Worm (Caenorhabditis elegans) whole organism, L1 larva: ENCODE results near the gene F40F8.3.

Experiments used
- C04F5.9 ChIP-seq: sonication (generic microtip); optimal IDR thresholded peaks from 2 replicates; lab custom pipeline; 2016; ENCODE audit warnings: missing genetic modification characterization, missing compliant biosample characterization
- C16A3.4 ChIP-seq: fragments of 150-350 bp; optimal IDR thresholded peaks from 2 replicates; lab custom pipeline; 2014; ENCODE audit warnings: missing biosample characterization, missing genetic modification characterization
- C34B4.2 ChIP-seq: sonication (generic microtip); optimal IDR thresholded peaks from 2 replicates; lab custom pipeline; 2017; ENCODE audit warnings: mild to moderate bottlenecking, missing genetic modification characterization, missing compliant biosample characterization
- F16B12.6 ChIP-seq: fragments of 150-350 bp; optimal IDR thresholded peaks from 2 replicates; lab custom pipeline; 2014; ENCODE audit warnings: missing biosample characterization, missing genetic modification characterization
- Y116A8C.19 ChIP-seq: sonication (generic microtip); optimal IDR thresholded peaks from 2 replicates; lab custom pipeline; 2016; ENCODE audit warnings: missing compliant biosample characterization, missing genetic modification characterization, borderline replicate concordance
- aha-1 ChIP-seq: fragments of 150-350 bp; optimal IDR thresholded peaks from 2 replicates; lab custom pipeline; 2014; ENCODE audit warnings: missing biosample characterization, missing genetic modification characterization
- aly-2 ChIP-seq: fragments of 150-350 bp; optimal IDR thresholded peaks from 2 replicates; lab custom pipeline; 2014; ENCODE audit warnings: missing biosample characterization, missing genetic modification characterization
- ama-1 ChIP-seq: fragments of 150-350 bp; optimal IDR thresholded peaks from 2 replicates; lab custom pipeline; 2014
- ceh-63 ChIP-seq: fragments of 200-800 bp; sonication (Bioruptor generic); optimal IDR thresholded peaks from 2 replicates; lab custom pipeline; 2018; ENCODE audit warnings: mild to moderate bottlenecking, missing genetic modification characterization, missing compliant biosample characterization
- ceh-8 ChIP-seq: fragments of 200-800 bp; sonication (Bioruptor generic); optimal IDR thresholded peaks from 2 replicates; lab custom pipeline; 2018; ENCODE audit warnings: mild to moderate bottlenecking, missing genetic modification characterization, moderate library complexity, missing compliant biosample characterization
- ceh-82 ChIP-seq, 3 experiments: fragments of 150-350 bp in 1 of 3; sonication (generic microtip) in 2 of 3; optimal IDR thresholded peaks; 2 replicates each; lab custom pipeline; 2014 to 2017; ENCODE audit warnings: missing biosample characterization in 3 of 3, missing genetic modification characterization in 3 of 3
- ces-1 ChIP-seq: fragments of 150-350 bp; optimal IDR thresholded peaks from 2 replicates; lab custom pipeline; 2014; ENCODE audit warnings: missing biosample characterization, missing genetic modification reagents, missing genetic modification characterization
- efl-1 ChIP-seq, 4 experiments: fragments of 150-350 bp; optimal IDR thresholded peaks in 3 of 4; peaks in 1 of 4; 1 replicate in 1 of 4; 2 replicates in 3 of 4; lab custom pipeline; 2014; ENCODE audit warnings: missing biosample characterization in 2 of 4, missing genetic modification characterization in 2 of 4, missing genetic modification reagents in 2 of 4
- egl-27 ChIP-seq, 2 experiments: fragments of 150-350 bp in 1 of 2; sonication (generic microtip); optimal IDR thresholded peaks; 3 replicates each; lab custom pipeline; 2017 to 2018; ENCODE audit warnings: missing biosample characterization in 2 of 2, missing genetic modification characterization in 2 of 2, missing genetic modification reagents in 2 of 2
- elt-2 ChIP-seq: sonication (generic microtip); optimal IDR thresholded peaks from 2 replicates; lab custom pipeline; 2016; ENCODE audit warnings: missing genetic modification characterization, mild to moderate bottlenecking, inconsistent platforms, missing compliant biosample characterization, missing genetic modification reagents
- fkh-4 ChIP-seq: sonication (generic microtip); optimal IDR thresholded peaks from 2 replicates; lab custom pipeline; 2016; ENCODE audit warnings: missing compliant biosample characterization, missing genetic modification characterization, borderline replicate concordance
- fkh-8 ChIP-seq: sonication (generic microtip); optimal IDR thresholded peaks from 2 replicates; lab custom pipeline; 2016; ENCODE audit warnings: mild to moderate bottlenecking, missing genetic modification characterization, missing compliant biosample characterization
- grh-1 ChIP-seq: fragments of 200-800 bp; sonication (Bioruptor generic); IDR thresholded peaks from 2 replicates; pipeline ENCODE4 v1.3.6; 2022; ENCODE audit warnings: missing genetic modification reagents, missing genetic modification characterization, missing compliant biosample characterization
- hlh-17 ChIP-seq: fragments of 200-800 bp; sonication (Bioruptor generic); optimal IDR thresholded peaks from 2 replicates; lab custom pipeline; 2018; ENCODE audit warnings: missing genetic modification characterization, mild to moderate bottlenecking, missing compliant biosample characterization, moderate library complexity, borderline replicate concordance
- hpl-2 ChIP-seq: fragments of 150-350 bp; optimal IDR thresholded peaks from 2 replicates; lab custom pipeline; 2014; ENCODE audit warnings: missing biosample characterization, missing genetic modification reagents, missing genetic modification characterization
- irx-1 ChIP-seq: sonication (generic microtip); optimal IDR thresholded peaks from 2 replicates; lab custom pipeline; 2016; ENCODE audit warnings: missing genetic modification characterization, missing compliant biosample characterization
- jun-1 ChIP-seq: fragments of 150-350 bp; optimal IDR thresholded peaks from 2 replicates; lab custom pipeline; 2014; ENCODE audit warnings: missing biosample characterization, missing genetic modification reagents, missing genetic modification characterization
- lin-13 ChIP-seq: fragments of 150-350 bp; optimal IDR thresholded peaks from 2 replicates; lab custom pipeline; 2014; ENCODE audit warnings: missing biosample characterization, missing genetic modification reagents, missing genetic modification characterization
- lin-35 ChIP-seq, 2 experiments: fragments of 150-350 bp; optimal IDR thresholded peaks; 2 replicates each; lab custom pipeline; 2014; ENCODE audit warnings: missing biosample characterization in 2 of 2, missing genetic modification characterization in 2 of 2, missing genetic modification reagents in 2 of 2
- lin-39 ChIP-seq: fragments of 150-350 bp; optimal IDR thresholded peaks from 2 replicates; lab custom pipeline; 2014; ENCODE audit warnings: missing biosample characterization, missing genetic modification reagents, missing genetic modification characterization
- lir-3 ChIP-seq: sonication (generic microtip); optimal IDR thresholded peaks from 2 replicates; lab custom pipeline; 2016; ENCODE audit warnings: mild to moderate bottlenecking, missing genetic modification characterization, moderate library complexity, missing compliant biosample characterization; ENCODE audit not compliant: poor library complexity
- lsy-2 ChIP-seq, 2 experiments: fragments of 150-350 bp; optimal IDR thresholded peaks; 2 replicates each; lab custom pipeline; 2014; ENCODE audit warnings: missing biosample characterization in 2 of 2, missing genetic modification characterization in 2 of 2
- mdl-1 ChIP-seq, 2 experiments: fragments of 150-350 bp; optimal IDR thresholded peaks; 2 replicates each; lab custom pipeline; 2014 to 2017; ENCODE audit warnings: missing biosample characterization in 2 of 2, missing genetic modification characterization in 2 of 2, inconsistent platforms in 1 of 2
- mep-1 ChIP-seq: fragments of 150-350 bp; optimal IDR thresholded peaks from 2 replicates; lab custom pipeline; 2014; ENCODE audit warnings: missing biosample characterization, missing genetic modification characterization
- nhr-11 ChIP-seq: fragments of 150-350 bp; optimal IDR thresholded peaks from 2 replicates; lab custom pipeline; 2014; ENCODE audit warnings: missing biosample characterization, missing genetic modification characterization
- nhr-12 ChIP-seq: sonication (generic microtip); optimal IDR thresholded peaks from 2 replicates; lab custom pipeline; 2017; ENCODE audit warnings: missing biosample characterization, missing genetic modification characterization
- nhr-19 ChIP-seq: fragments of 200-800 bp; sonication (Bioruptor generic); conservative IDR thresholded peaks from 2 replicates; pipeline ENCODE4 v1.3.6; 2022; ENCODE audit warnings: missing genetic modification characterization, missing compliant biosample characterization
- nhr-20 ChIP-seq: sonication (generic microtip); optimal IDR thresholded peaks from 2 replicates; lab custom pipeline; 2016; ENCODE audit warnings: mild to moderate bottlenecking, missing genetic modification characterization, missing compliant biosample characterization
- nhr-28 ChIP-seq: fragments of 150-350 bp; optimal IDR thresholded peaks from 2 replicates; lab custom pipeline; 2014; ENCODE audit warnings: missing biosample characterization, missing genetic modification characterization
- nhr-47 ChIP-seq: sonication (generic microtip); optimal IDR thresholded peaks from 2 replicates; lab custom pipeline; 2016; ENCODE audit warnings: mild to moderate bottlenecking, missing genetic modification characterization, moderate library complexity, missing compliant biosample characterization
- nhr-77 ChIP-seq: fragments of 150-350 bp; optimal IDR thresholded peaks from 2 replicates; lab custom pipeline; 2014; ENCODE audit warnings: missing biosample characterization, missing genetic modification characterization
- nhr-84 ChIP-seq: sonication (generic microtip); optimal IDR thresholded peaks from 2 replicates; lab custom pipeline; 2017; ENCODE audit warnings: missing biosample characterization, missing genetic modification characterization
- nhr-85 ChIP-seq: sonication (generic microtip); peaks from one replicate; lab custom pipeline; 2016; ENCODE audit warnings: missing genetic modification characterization, inconsistent platforms, missing compliant biosample characterization
- nhr-90 ChIP-seq: sonication (generic microtip); optimal IDR thresholded peaks from 2 replicates; lab custom pipeline; 2016; ENCODE audit warnings: mild to moderate bottlenecking, missing genetic modification characterization, missing compliant biosample characterization; ENCODE audit not compliant: poor library complexity
- pag-3 ChIP-seq: sonication (generic microtip); optimal IDR thresholded peaks from 2 replicates; lab custom pipeline; 2017; ENCODE audit warnings: missing genetic modification characterization, mild to moderate bottlenecking, missing compliant biosample characterization, antibody characterized with exemption, borderline replicate concordance; ENCODE audit not compliant: insufficient read depth
- pax-3 ChIP-seq: fragments of 200-800 bp; sonication (Bioruptor generic); optimal IDR thresholded peaks from 2 replicates; lab custom pipeline; 2018; ENCODE audit warnings: mild to moderate bottlenecking, missing genetic modification characterization, moderate library complexity, missing compliant biosample characterization
- skn-1 ChIP-seq: fragments of 150-350 bp; optimal IDR thresholded peaks from 2 replicates; lab custom pipeline; 2014; ENCODE audit warnings: missing biosample characterization, missing genetic modification characterization
- snu-23 ChIP-seq: sonication (generic microtip); optimal IDR thresholded peaks from 2 replicates; lab custom pipeline; 2016; ENCODE audit warnings: missing genetic modification characterization, missing compliant biosample characterization
- sptf-1 ChIP-seq: fragments of 150-350 bp; optimal IDR thresholded peaks from 2 replicates; lab custom pipeline; 2014; ENCODE audit warnings: missing biosample characterization, missing genetic modification characterization
- sup-37 ChIP-seq: fragments of 200-800 bp; sonication (Bioruptor generic); optimal IDR thresholded peaks from 2 replicates; lab custom pipeline; 2018; ENCODE audit warnings: mild to moderate bottlenecking, missing genetic modification characterization, missing compliant biosample characterization
- tlp-1 ChIP-seq: fragments of 150-350 bp; optimal IDR thresholded peaks from 2 replicates; lab custom pipeline; 2014; ENCODE audit warnings: missing biosample characterization, missing genetic modification characterization
- unc-30 ChIP-seq: sonication (generic microtip); optimal IDR thresholded peaks from 2 replicates; lab custom pipeline; 2017; ENCODE audit warnings: missing biosample characterization, missing genetic modification characterization
- unc-86 ChIP-seq: sonication (generic microtip); optimal IDR thresholded peaks from 2 replicates; lab custom pipeline; 2016; ENCODE audit warnings: missing genetic modification characterization, missing compliant biosample characterization
- vab-15 ChIP-seq: sonication (generic microtip); optimal IDR thresholded peaks from 2 replicates; lab custom pipeline; 2017; ENCODE audit warnings: missing genotype, mild to moderate bottlenecking, missing genetic modification characterization, missing compliant biosample characterization
- xbp-1 ChIP-seq: sonication (generic microtip); optimal IDR thresholded peaks from 2 replicates; lab custom pipeline; 2016; ENCODE audit warnings: missing genetic modification characterization, missing compliant biosample characterization
- ztf-11 ChIP-seq, 2 experiments: sonication (generic microtip); optimal IDR thresholded peaks; 2 replicates each; lab custom pipeline; 2016 to 2017; ENCODE audit warnings: missing genetic modification characterization in 2 of 2, missing biosample characterization in 1 of 2, missing compliant biosample characterization in 1 of 2
- ztf-4 ChIP-seq: fragments of 150-350 bp; optimal IDR thresholded peaks from 2 replicates; lab custom pipeline; 2014; ENCODE audit warnings: missing biosample characterization, missing genetic modification characterization

F40F8.3 gene

DNA sequence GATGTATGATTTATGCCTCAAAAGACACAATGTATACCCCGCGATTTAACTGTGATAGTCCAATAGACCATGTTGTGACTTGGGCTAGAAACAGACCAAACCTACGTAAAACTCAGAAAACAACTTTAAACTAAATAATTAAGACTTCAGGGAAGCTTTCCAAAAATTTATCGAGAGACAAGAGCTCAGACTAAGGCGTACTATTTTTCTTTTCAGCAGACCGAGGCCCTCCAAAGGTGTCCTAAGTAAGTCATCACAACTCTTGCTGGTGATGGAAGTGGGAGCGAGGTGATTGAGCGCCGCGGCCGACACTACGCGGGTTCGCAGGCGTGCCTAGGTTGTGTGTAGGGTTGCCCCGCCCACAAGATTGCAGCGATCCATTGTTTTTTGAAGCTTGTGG is 38.0 kb downstream of the F40F8.3 start:
- peak; percentile 31 to 67 for TF ChIP-seq lsy-2 (tag; optimal IDR thresholded peaks at IDR 0.05; lab: Kevin White, UChicago)
- no peak for TF ChIP-seq ceh-8
- no peak for TF ChIP-seq aha-1 (tag; lab: Kevin White, UChicago)
- TF ChIP-seq C04F5.9 (tag; lab: Kevin White, UChicago): peak; percentile 41
- TF ChIP-seq hlh-17 (GFP tag; lab: Kevin White, UChicago): no peak
- TF ChIP-seq xbp-1: peak; percentile 72
- TF ChIP-seq pax-3 (tag; lab: Kevin White, UChicago): peak; percentile 16
- no peak for TF ChIP-seq ztf-4
- TF ChIP-seq lin-13 (GFP tag; lab: Kevin White, UChicago): no peak
- TF ChIP-seq mep-1 (tag; lab: Kevin White, UChicago): peak; percentile 18
- TF ChIP-seq jun-1 (tag; lab: Kevin White, UChicago): peak; percentile 7
- peak; percentile 34 to 59 for TF ChIP-seq lin-35 (GFP tag; optimal IDR thresholded peaks at IDR 0.05; lab: Kevin White, UChicago)
- TF ChIP-seq ztf-11 (tag; optimal IDR thresholded peaks at IDR 0.05; lab: Kevin White, UChicago): peak in 1 of 2 experiments; percentile 50
- TF ChIP-seq fkh-8 (tag; lab: Kevin White, UChicago): peak; percentile 14
- TF ChIP-seq nhr-19 (GFP tag; lab: Robert Waterston, UW): peak; percentile 89
- peak; percentile 89 for TF ChIP-seq ama-1 (lab: Kevin White, UChicago)
- peak; percentile 59 for TF ChIP-seq nhr-77 (tag; lab: Kevin White, UChicago)
- no peak for TF ChIP-seq unc-30 (tag; lab: Kevin White, UChicago)
- no peak for TF ChIP-seq pag-3
- TF ChIP-seq ces-1 (GFP tag; lab: Kevin White, UChicago): no peak
- TF ChIP-seq C34B4.2 (tag; lab: Kevin White, UChicago): no peak
- peak; percentile 34 to 69 (median 54) for TF ChIP-seq ceh-82 (tag; optimal IDR thresholded peaks at IDR 0.05; lab: Kevin White, UChicago)
- peak; percentile 95 for TF ChIP-seq nhr-85
- TF ChIP-seq sup-37 (GFP tag; lab: Kevin White, UChicago): peak; percentile 80
- TF ChIP-seq tlp-1 (tag; lab: Kevin White, UChicago): no peak
- TF ChIP-seq F16B12.6 (tag; lab: Kevin White, UChicago): no peak
- TF ChIP-seq nhr-12 (tag; lab: Kevin White, UChicago): no peak
- TF ChIP-seq skn-1 (tag; lab: Kevin White, UChicago): peak; percentile 16
- no peak for TF ChIP-seq sptf-1 (tag; lab: Kevin White, UChicago)
- no peak for TF ChIP-seq ceh-63 (GFP tag; lab: Kevin White, UChicago)
- peak; percentile 26 for TF ChIP-seq C16A3.4 (tag; lab: Kevin White, UChicago)
- peak in 1 of 2 experiments; percentile 9 for TF ChIP-seq egl-27 (tag; optimal IDR thresholded peaks at IDR 0.05; lab: Kevin White, UChicago)
- TF ChIP-seq nhr-20: peak; percentile 82
- peak; percentile 92 for TF ChIP-seq nhr-90 (tag; lab: Kevin White, UChicago)
- TF ChIP-seq mdl-1 (tag; optimal IDR thresholded peaks at IDR 0.05; lab: Kevin White, UChicago): peak in 1 of 2 experiments; percentile 8
- TF ChIP-seq nhr-28 (tag; lab: Kevin White, UChicago): no peak
- TF ChIP-seq lir-3 (tag; lab: Kevin White, UChicago): no peak
- peak; percentile 58 for TF ChIP-seq aly-2 (tag; lab: Kevin White, UChicago)
- no peak for TF ChIP-seq Y116A8C.19 (tag; lab: Kevin White, UChicago)
- peak; percentile 89 for TF ChIP-seq nhr-47 (tag; lab: Kevin White, UChicago)
- TF ChIP-seq fkh-4 (tag; lab: Kevin White, UChicago): no peak
- no peak for TF ChIP-seq vab-15 (tag; lab: Kevin White, UChicago)
- peak; percentile 40 for TF ChIP-seq lin-39
- TF ChIP-seq unc-86 (tag; lab: Kevin White, UChicago): peak; percentile 55
- TF ChIP-seq snu-23 (GFP tag; lab: Kevin White, UChicago): peak; percentile 84
- peak; percentile 54 for TF ChIP-seq elt-2
- peak; percentile 43 for TF ChIP-seq irx-1 (tag; lab: Kevin White, UChicago)
- TF ChIP-seq grh-1 (GFP tag; lab: Robert Waterston, UW): peak; percentile 77
- no peak for TF ChIP-seq hpl-2 (GFP tag; lab: Kevin White, UChicago)
- TF ChIP-seq nhr-11 (tag; lab: Kevin White, UChicago): no peak
- TF ChIP-seq nhr-84 (tag; lab: Kevin White, UChicago): no peak
- peak; percentile 29 to 68 for TF ChIP-seq efl-1 (optimal IDR thresholded peaks at IDR 0.05; lab: Kevin White, UChicago)
- TF ChIP-seq efl-1 (GFP tag; optimal IDR thresholded peaks at IDR 0.05 in 1 of 2; lab: Kevin White, UChicago): peak; percentile 10 to 96
